Fruit fly (Drosophila melanogaster) whole organism, prepupa: ENCODE results near the gene galectin.

Experiments
- Blimp-1 ChIP-seq: fragments of 200-800 bp; sonication (Bioruptor generic); optimal IDR thresholded peaks from 3 replicates; lab custom pipeline; 2017; ENCODE audit warnings: missing biosample characterization, missing genetic modification characterization, mild to moderate bottlenecking, moderate library complexity, missing genetic modification reagents
- CG31627 ChIP-seq: fragments of 200-800 bp; sonication (Bioruptor generic); optimal IDR thresholded peaks from 3 replicates; lab custom pipeline; 2016; ENCODE audit warnings: missing biosample characterization, missing genetic modification characterization
- CG6163 ChIP-seq: fragments of 200-800 bp; sonication (Bioruptor generic); IDR thresholded peaks from 3 replicates; pipeline ENCODE4 v1.3.6; 2022; ENCODE audit warnings: missing biosample characterization, missing genetic modification characterization
- CG8119 ChIP-seq: fragments of 200-800 bp; sonication (Bioruptor generic); IDR thresholded peaks from 3 replicates; pipeline ENCODE4 v1.3.6; 2022; ENCODE audit warnings: missing biosample characterization, missing genetic modification characterization
- CG8632 ChIP-seq: fragments of 200-800 bp; sonication (Bioruptor generic); optimal IDR thresholded peaks from 3 replicates; lab custom pipeline; 2016; ENCODE audit warnings: missing biosample characterization, missing genetic modification characterization
- Hr39 ChIP-seq: fragments of 200-800 bp; sonication (Bioruptor generic); optimal IDR thresholded peaks from 2 replicates; lab custom pipeline; 2016; ENCODE audit warnings: missing biosample characterization, missing genetic modification characterization
- Met ChIP-seq: fragments of 200-800 bp; sonication (Bioruptor generic); optimal IDR thresholded peaks from 3 replicates; lab custom pipeline; 2016; ENCODE audit warnings: missing biosample characterization, missing genetic modification characterization
- OdsH ChIP-seq: fragments of 200-800 bp; sonication (Bioruptor generic); optimal IDR thresholded peaks from 3 replicates; lab custom pipeline; 2016; ENCODE audit warnings: missing biosample characterization, missing genetic modification characterization
- cyc ChIP-seq: fragments of 200-800 bp; sonication (Bioruptor generic); optimal IDR thresholded peaks from 3 replicates; lab custom pipeline; 2016; ENCODE audit warnings: missing biosample characterization, missing genetic modification characterization
- esn ChIP-seq: fragments of 200-800 bp; sonication (Bioruptor generic); optimal IDR thresholded peaks from 2 replicates; lab custom pipeline; 2016; ENCODE audit warnings: missing biosample characterization, mild to moderate bottlenecking, missing genetic modification characterization, moderate library complexity
- fd59A ChIP-seq: fragments of 200-800 bp; sonication (Bioruptor generic); optimal IDR thresholded peaks from 2 replicates; lab custom pipeline; 2017; ENCODE audit warnings: missing biosample characterization, mild to moderate bottlenecking, missing genetic modification characterization, missing genetic modification reagents
- fkh ChIP-seq: fragments of 200-800 bp; sonication (Bioruptor generic); optimal IDR thresholded peaks from 3 replicates; lab custom pipeline; 2017; ENCODE audit warnings: missing biosample characterization, mild to moderate bottlenecking, missing genetic modification characterization, moderate library complexity
- lz ChIP-seq: fragments of 200-800 bp; sonication (Bioruptor generic); optimal IDR thresholded peaks from 3 replicates; lab custom pipeline; 2016; ENCODE audit warnings: missing biosample characterization, missing genetic modification characterization
- spab ChIP-seq: fragments of 200-800 bp; sonication (Bioruptor generic); optimal IDR thresholded peaks from 2 replicates; lab custom pipeline; 2017; ENCODE audit warnings: missing biosample characterization, mild to moderate bottlenecking, missing genetic modification characterization, missing genetic modification reagents

dm6 chr2L:87255-87723, 15.7 kb downstream of the galectin start, which contains the start of gene net:
- TF ChIP-seq esn (GFP tag; lab: Kevin White, UChicago) (peak; percentile 54), spab (GFP tag; lab: Kevin White, UChicago) (peak; percentile 51), CG31627 (GFP tag; lab: Kevin White, UChicago) (no peak), Met (GFP tag; lab: Kevin White, UChicago) (peak; percentile 56), lz (GFP tag; lab: Kevin White, UChicago) (peak; percentile 10), fkh (GFP tag; lab: Kevin White, UChicago) (peak; percentile 34), cyc (peak; percentile 19), CG8632 (peak; percentile 47), CG6163 (GFP tag; lab: Robert Waterston, UW) (no peak), fd59A (GFP tag; lab: Kevin White, UChicago) (peak; percentile 13), Blimp-1 (GFP tag; lab: Kevin White, UChicago) (peak; percentile 62), Hr39 (no peak), OdsH (GFP tag; lab: Kevin White, UChicago) (peak; percentile 59), CG8119 (GFP tag; lab: Robert Waterston, UW) (peak; percentile 60; the same call in 2 of the 3 replicates)
